Worm (Caenorhabditis elegans) whole organism, L3 larva: Measurements from ENCODE around the gene rig-4.

ENCODE experiments used
- R02D3.7 ChIP-seq: fragments of 150-350 bp; optimal IDR thresholded peaks from 2 replicates; lab custom pipeline; 2014; ENCODE audit warnings: missing biosample characterization, missing genetic modification characterization
- ZK546.5 ChIP-seq: sonication (generic microtip); optimal IDR thresholded peaks from 2 replicates; lab custom pipeline; 2017; ENCODE audit warnings: missing biosample characterization, missing genetic modification characterization
- ama-1 ChIP-seq: fragments of 150-350 bp; optimal IDR thresholded peaks from 2 replicates; lab custom pipeline; 2018
- ceh-28 ChIP-seq: fragments of 150-350 bp; optimal IDR thresholded peaks from 2 replicates; lab custom pipeline; 2014; ENCODE audit warnings: missing biosample characterization, missing genetic modification reagents, missing genetic modification characterization
- ceh-82 ChIP-seq: fragments of 150-350 bp; optimal IDR thresholded peaks from 2 replicates; lab custom pipeline; 2014; ENCODE audit warnings: missing biosample characterization, missing genetic modification characterization
- daf-12 ChIP-seq: fragments of 150-350 bp; optimal IDR thresholded peaks from 2 replicates; lab custom pipeline; 2014; ENCODE audit warnings: missing biosample characterization, missing genetic modification reagents, missing genetic modification characterization
- egl-27 ChIP-seq: sonication (generic microtip); optimal IDR thresholded peaks from 4 replicates; lab custom pipeline; 2017; ENCODE audit warnings: missing biosample characterization, missing genetic modification reagents, missing genetic modification characterization
- egl-5 ChIP-seq: fragments of 150-350 bp; optimal IDR thresholded peaks from 2 replicates; lab custom pipeline; 2017; ENCODE audit warnings: missing biosample characterization, missing genetic modification reagents, missing genetic modification characterization, inconsistent platforms
- elt-1 ChIP-seq: fragments of 150-350 bp; optimal IDR thresholded peaks from 2 replicates; lab custom pipeline; 2014; ENCODE audit warnings: missing biosample characterization, missing genetic modification characterization
- elt-2 ChIP-seq: sonication (generic microtip); optimal IDR thresholded peaks from 2 replicates; lab custom pipeline; 2016; ENCODE audit warnings: missing genetic modification reagents, mild to moderate bottlenecking, missing genetic modification characterization, missing compliant biosample characterization
- fkh-10 ChIP-seq: sonication (generic microtip); optimal IDR thresholded peaks from 2 replicates; lab custom pipeline; 2017; ENCODE audit warnings: missing biosample characterization, missing genetic modification reagents, missing genetic modification characterization
- fos-1 ChIP-seq: fragments of 150-350 bp; optimal IDR thresholded peaks from 2 replicates; lab custom pipeline; 2014; ENCODE audit warnings: missing biosample characterization, missing genetic modification characterization
- hmg-11 ChIP-seq: sonication (generic microtip); optimal IDR thresholded peaks from 2 replicates; lab custom pipeline; 2016; ENCODE audit warnings: missing genetic modification characterization, missing compliant biosample characterization
- jun-1 ChIP-seq: fragments of 150-350 bp; optimal IDR thresholded peaks from 2 replicates; lab custom pipeline; 2014; ENCODE audit warnings: missing biosample characterization, missing genetic modification reagents, missing genetic modification characterization
- lsy-12 ChIP-seq: sonication (generic microtip); optimal IDR thresholded peaks from 2 replicates; lab custom pipeline; 2016; ENCODE audit warnings: mild to moderate bottlenecking, missing genetic modification characterization, missing compliant biosample characterization
- mdl-1 ChIP-seq: fragments of 150-350 bp; optimal IDR thresholded peaks from 2 replicates; lab custom pipeline; 2014; ENCODE audit warnings: missing biosample characterization, missing genetic modification characterization
- mml-1 ChIP-seq: fragments of 150-350 bp; sonication (generic microtip); optimal IDR thresholded peaks from 3 replicates; lab custom pipeline; 2014; ENCODE audit warnings: missing biosample characterization, missing genetic modification characterization
- nhr-11 ChIP-seq: fragments of 150-350 bp; optimal IDR thresholded peaks from 2 replicates; lab custom pipeline; 2014; ENCODE audit warnings: missing biosample characterization, missing genetic modification characterization
- nhr-23 ChIP-seq: fragments of 150-350 bp; optimal IDR thresholded peaks from 2 replicates; lab custom pipeline; 2014; ENCODE audit warnings: missing biosample characterization, missing genetic modification reagents, missing genetic modification characterization
- nhr-237 ChIP-seq: fragments of 150-350 bp; optimal IDR thresholded peaks from 2 replicates; lab custom pipeline; 2014; ENCODE audit warnings: missing biosample characterization, missing genetic modification characterization
- nhr-25 ChIP-seq: sonication (generic microtip); optimal IDR thresholded peaks from 2 replicates; lab custom pipeline; 2017; ENCODE audit warnings: missing biosample characterization, missing genetic modification characterization
- nhr-28 ChIP-seq: fragments of 150-350 bp; optimal IDR thresholded peaks from 2 replicates; lab custom pipeline; 2014; ENCODE audit warnings: missing biosample characterization, missing genetic modification characterization
- nhr-43 ChIP-seq: sonication (generic microtip); optimal IDR thresholded peaks from 2 replicates; lab custom pipeline; 2016; ENCODE audit warnings: mild to moderate bottlenecking, missing genetic modification characterization, missing compliant biosample characterization; ENCODE audit not compliant: poor library complexity, severe bottlenecking
- nhr-67 ChIP-seq: fragments of 150-350 bp; optimal IDR thresholded peaks from 2 replicates; lab custom pipeline; 2014; ENCODE audit warnings: missing biosample characterization, missing genetic modification characterization
- nhr-76 ChIP-seq: fragments of 150-350 bp; sonication (generic microtip); optimal IDR thresholded peaks from 5 replicates; lab custom pipeline; 2014; ENCODE audit warnings: missing biosample characterization, missing genetic modification characterization
- pha-4 ChIP-seq: fragments of 150-350 bp; optimal IDR thresholded peaks from 2 replicates; lab custom pipeline; 2014; ENCODE audit warnings: missing biosample characterization, missing genetic modification reagents, missing genetic modification characterization
- pqm-1 ChIP-seq: fragments of 150-350 bp; optimal IDR thresholded peaks from 2 replicates; lab custom pipeline; 2017; ENCODE audit warnings: missing biosample characterization, missing genetic modification characterization, inconsistent platforms
- sea-2 ChIP-seq: fragments of 150-350 bp; sonication (generic microtip); optimal IDR thresholded peaks from 4 replicates; lab custom pipeline; 2014; ENCODE audit warnings: missing biosample characterization, missing genetic modification reagents, missing genetic modification characterization
- skn-1 ChIP-seq: fragments of 150-350 bp; optimal IDR thresholded peaks from 2 replicates; lab custom pipeline; 2014; ENCODE audit warnings: missing biosample characterization, missing genetic modification characterization
- snpc-4 ChIP-seq: fragments of 150-350 bp; optimal IDR thresholded peaks from 2 replicates; lab custom pipeline; 2014; ENCODE audit warnings: missing biosample characterization, missing genetic modification characterization
- tbx-2 ChIP-seq: sonication (generic microtip); optimal IDR thresholded peaks from 2 replicates; lab custom pipeline; 2016; ENCODE audit warnings: mild to moderate bottlenecking, missing genetic modification characterization, missing compliant biosample characterization
- zag-1 ChIP-seq: fragments of 150-350 bp; optimal IDR thresholded peaks from 2 replicates; lab custom pipeline; 2014; ENCODE audit warnings: missing biosample characterization, missing genetic modification characterization
- ztf-11 ChIP-seq: fragments of 150-350 bp; optimal IDR thresholded peaks from 2 replicates; lab custom pipeline; 2014; ENCODE audit warnings: missing biosample characterization, missing genetic modification characterization
- ztf-4 ChIP-seq: fragments of 150-350 bp; optimal IDR thresholded peaks from 2 replicates; lab custom pipeline; 2014; ENCODE audit warnings: missing biosample characterization, missing genetic modification characterization

rig-4 gene

DNA sequence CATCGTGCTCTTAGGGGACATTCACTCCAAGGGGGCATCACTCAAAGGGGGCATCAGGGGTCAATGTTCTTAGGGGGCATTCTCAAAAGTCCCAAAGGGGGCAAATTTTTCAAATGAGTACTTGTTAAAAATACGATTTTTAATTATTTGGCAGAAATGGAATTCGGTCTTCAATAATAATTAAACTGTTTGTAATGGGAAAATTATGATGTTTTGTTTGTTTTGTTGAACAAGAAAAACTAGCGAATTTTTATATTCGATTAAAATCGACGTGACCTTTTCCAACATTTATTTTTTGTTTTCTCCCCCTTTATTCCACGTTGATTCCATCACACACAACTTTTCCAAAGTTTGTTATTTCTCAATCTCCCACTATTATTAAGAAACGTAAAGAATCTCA, 36.9 kb downstream of the rig-4 start, which contains the start of gene F57H12.5:
F57H12.5 (plus strand) TSS at position 301 of the 400 bp plus-strand sequence.
- TF ChIP-seq fos-1 (tag; lab: Kevin White, UChicago) (no peak), pqm-1 (tag; lab: Kevin White, UChicago) (no peak), jun-1 (no peak), ztf-4 (no peak), elt-1 (no peak), sea-2 (GFP tag; lab: Kevin White, UChicago) (no peak), nhr-11 (tag; lab: Kevin White, UChicago) (no peak), nhr-25 (tag; lab: Kevin White, UChicago) (no peak), pha-4 (tag; lab: Kevin White, UChicago) (no peak), ZK546.5 (tag; lab: Kevin White, UChicago) (no peak), egl-5 (no peak), daf-12 (tag; lab: Kevin White, UChicago) (no peak), elt-2 (tag; lab: Kevin White, UChicago) (no peak), ceh-28 (no peak)

DNA sequence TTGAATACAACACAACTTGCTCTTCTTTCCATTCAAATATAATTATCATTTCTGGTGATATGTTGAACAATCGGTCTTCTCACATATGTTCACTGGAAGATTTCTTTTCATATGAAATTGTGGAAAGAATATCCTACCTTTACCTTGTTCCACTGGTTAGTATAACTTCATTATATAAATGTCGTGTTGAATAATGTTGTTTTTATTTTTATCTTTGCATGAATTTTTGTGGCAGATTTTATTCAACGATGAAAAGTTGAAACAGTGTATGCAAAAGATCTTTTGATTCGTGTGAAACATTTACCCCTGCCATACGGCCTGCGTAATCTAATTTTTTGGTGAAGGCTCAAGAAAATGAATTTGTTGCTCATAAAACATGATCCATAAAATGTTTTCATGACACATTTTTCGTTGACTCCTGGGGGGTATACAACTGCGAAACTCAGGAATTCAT, 42.0 kb downstream of the rig-4 start:
- TF ChIP-seq pha-4 (tag; lab: Kevin White, UChicago) (no peak), fos-1 (tag; lab: Kevin White, UChicago) (no peak), daf-12 (tag; lab: Kevin White, UChicago) (no peak), nhr-43 (tag; lab: Kevin White, UChicago) (no peak), lsy-12 (no peak), ama-1 (no peak), nhr-23 (tag; lab: Kevin White, UChicago) (no peak), snpc-4 (no peak), jun-1 (no peak)

ce11 chrIV:7958092-7958491, 45.8 kb downstream of the rig-4 start:
- TF ChIP-seq nhr-237 (tag; lab: Kevin White, UChicago) (no peak), daf-12 (tag; lab: Kevin White, UChicago) (no peak), nhr-28 (no peak), fkh-10 (GFP tag; lab: Kevin White, UChicago) (no peak), hmg-11 (no peak), nhr-23 (tag; lab: Kevin White, UChicago) (no peak), R02D3.7 (tag; lab: Kevin White, UChicago) (no peak), snpc-4 (no peak), nhr-67 (tag; lab: Kevin White, UChicago) (no peak), egl-27 (tag; lab: Kevin White, UChicago) (no peak), nhr-43 (tag; lab: Kevin White, UChicago) (no peak), ZK546.5 (tag; lab: Kevin White, UChicago) (no peak), mdl-1 (tag; lab: Kevin White, UChicago) (no peak), ceh-82 (tag; lab: Kevin White, UChicago) (no peak), zag-1 (no peak)

ce11 chrIV:7957504-7957903, 46.4 kb downstream of the rig-4 start, which contains the start of gene frpr-10:
Gene frpr-10, plus strand, starts transcription at chrIV:7957804.
- TF ChIP-seq nhr-76 (tag; lab: Kevin White, UChicago) (no peak), tbx-2 (tag; lab: Kevin White, UChicago) (no peak), nhr-237 (tag; lab: Kevin White, UChicago) (no peak), fkh-10 (GFP tag; lab: Kevin White, UChicago) (no peak), mml-1 (tag; lab: Kevin White, UChicago) (no peak), egl-5 (no peak), ztf-11 (no peak), nhr-43 (tag; lab: Kevin White, UChicago) (no peak)

DNA sequence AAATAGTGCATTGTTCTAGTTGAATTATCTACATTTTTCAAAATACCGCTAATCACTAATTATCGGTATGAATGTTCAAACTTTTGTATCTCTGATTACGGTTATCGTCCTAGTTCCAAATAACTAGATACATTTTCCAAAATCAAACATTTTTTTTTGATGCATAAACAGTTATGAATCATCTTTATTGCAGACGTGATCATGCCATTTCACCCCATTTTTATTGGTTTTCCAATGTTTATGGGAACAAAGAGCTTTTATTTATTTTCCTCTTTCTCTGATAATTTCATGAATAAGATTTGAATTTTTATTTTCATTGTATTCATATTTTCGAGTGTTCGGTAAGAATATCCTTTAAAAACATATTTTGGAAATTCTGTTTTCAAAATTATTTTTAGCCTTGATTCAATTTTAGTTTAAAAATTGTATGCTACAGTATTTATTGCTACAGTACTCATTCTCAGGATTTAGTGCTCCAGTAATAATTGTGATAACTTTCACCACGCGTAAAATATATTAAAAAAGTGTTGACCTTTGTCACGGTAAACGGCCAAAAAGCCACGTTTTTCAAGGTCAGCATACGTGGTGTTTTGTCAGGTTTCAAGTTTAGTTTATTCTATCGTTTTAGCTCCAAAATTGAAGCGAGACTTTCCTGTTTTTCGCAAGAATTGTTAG, 47.1 kb downstream of the rig-4 start, which contains the start of gene csr-1:
csr-1 (plus strand) TSS at position 625 of the 675 bp plus-strand sequence.
- TF ChIP-seq skn-1 (no peak), elt-2 (tag; lab: Kevin White, UChicago) (peak; percentile 22)
